Worm (Caenorhabditis elegans) whole organism, L3 larva: Measurements from ENCODE around the gene his-40.
A peak's percentile ranks its signal among the peaks of the same experiment; 100 is the strongest.

Source experiments
- fos-1 ChIP-seq: fragments of 150-350 bp; optimal IDR thresholded peaks from 2 replicates; lab custom pipeline; 2014; ENCODE audit warnings: missing biosample characterization, missing genetic modification characterization
- jun-1 ChIP-seq: fragments of 150-350 bp; optimal IDR thresholded peaks from 2 replicates; lab custom pipeline; 2014; ENCODE audit warnings: missing biosample characterization, missing genetic modification reagents, missing genetic modification characterization
- mdl-1 ChIP-seq: fragments of 150-350 bp; optimal IDR thresholded peaks from 2 replicates; lab custom pipeline; 2014; ENCODE audit warnings: missing biosample characterization, missing genetic modification characterization
- nhr-28 ChIP-seq: fragments of 150-350 bp; optimal IDR thresholded peaks from 2 replicates; lab custom pipeline; 2014; ENCODE audit warnings: missing biosample characterization, missing genetic modification characterization
- unc-39 ChIP-seq: sonication (generic microtip); optimal IDR thresholded peaks from 4 replicates; lab custom pipeline; 2017; ENCODE audit warnings: missing biosample characterization, missing genetic modification characterization

ce11 chrX:7340915-7341559 lies 31.1 kb downstream of the his-40 start, which contains the start of gene C07D8.6:
- TF ChIP-seq unc-39 (tag; lab: Kevin White, UChicago) (no peak), jun-1 (tag; lab: Kevin White, UChicago) (peak; percentile 26), mdl-1 (tag; lab: Kevin White, UChicago) (no peak), nhr-28 (tag; lab: Kevin White, UChicago) (no peak), fos-1 (tag; lab: Kevin White, UChicago) (no peak)
